Worm (Caenorhabditis elegans): ENCODE results near the gene pqbp-1.1.

The pqbp-1.1 gene

DNA sequence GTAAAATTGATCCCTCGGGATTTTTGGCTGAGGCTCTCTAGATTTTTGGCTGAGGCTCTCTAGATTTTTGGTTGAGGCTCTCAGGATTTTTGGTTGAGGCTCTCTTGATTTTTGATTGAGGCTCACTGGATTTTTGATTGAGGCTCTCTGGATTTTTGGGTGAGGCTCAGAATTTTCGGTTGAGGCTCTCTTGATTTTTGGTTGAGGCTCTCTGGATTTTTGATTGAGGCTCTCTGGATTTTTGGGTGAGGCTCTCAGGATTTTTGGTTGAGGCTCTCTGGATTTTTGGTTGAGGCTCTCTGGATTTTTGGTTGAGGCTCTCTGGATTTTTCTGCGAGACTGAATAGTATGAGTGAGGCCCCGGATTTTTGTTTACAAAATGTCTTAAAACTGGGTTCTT lies 25.3 kb downstream of the pqbp-1.1 start:
- TF ChIP-seq ztf-23 (GFP tag; IDR thresholded peaks at IDR 0.05) (no peak), klf-2 (GFP tag; conservative IDR thresholded peaks at IDR 0.05) (no peak), ztf-29 (GFP tag; IDR thresholded peaks at IDR 0.05) (no peak), ref-1 (GFP tag; conservative IDR thresholded peaks at IDR 0.05) (no peak), tab-1 (GFP tag; IDR thresholded peaks at IDR 0.05) (no peak), T22C8.4 (GFP tag; IDR thresholded peaks at IDR 0.05) (no peak), med-1 (GFP tag; optimal IDR thresholded peaks at IDR 0.05; ENCODE audit: insufficient read depth) (no peak), flt-1 (GFP tag; IDR thresholded peaks at IDR 0.05) (no peak), cog-1 (tag; optimal IDR thresholded peaks at IDR 0.05) (no peak)

DNA sequence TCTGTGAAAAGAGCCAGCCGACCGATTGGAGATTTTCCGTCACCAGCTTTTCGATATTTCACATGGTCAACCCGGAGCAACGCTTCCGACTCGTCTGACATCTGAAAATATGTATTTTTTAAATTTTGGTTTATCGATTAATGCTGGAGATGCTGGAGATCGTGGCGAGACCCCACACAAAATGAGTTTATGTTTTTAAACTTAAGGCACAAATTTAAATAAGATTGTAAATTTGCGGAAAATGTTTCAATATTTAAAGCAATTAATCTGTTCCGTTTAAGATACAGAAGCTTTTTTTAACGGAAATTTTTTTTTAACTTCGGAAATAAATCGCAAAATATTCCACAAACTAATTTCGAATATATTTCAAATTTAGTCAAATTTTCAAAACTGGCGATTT lies 29.8 kb downstream of the pqbp-1.1 start, which contains the start of gene gtf-2H1:
TSS of gene gtf-2H1 (minus strand) at position 101 of the 400 bp plus-strand sequence.
- TF ChIP-seq klf-2 (GFP tag; conservative IDR thresholded peaks at IDR 0.05), result no peak
- TF ChIP-seq flt-1 (GFP tag; IDR thresholded peaks at IDR 0.05), result no peak
- TF ChIP-seq ztf-29 (GFP tag; IDR thresholded peaks at IDR 0.05), result no peak
- no peak for TF ChIP-seq T22C8.4 (GFP tag; IDR thresholded peaks at IDR 0.05)
- TF ChIP-seq cog-1 (tag; optimal IDR thresholded peaks at IDR 0.05), result no peak
- no peak for TF ChIP-seq tab-1 (GFP tag; IDR thresholded peaks at IDR 0.05)
- no peak for TF ChIP-seq ztf-23 (GFP tag; IDR thresholded peaks at IDR 0.05)
- no peak for TF ChIP-seq ref-1 (GFP tag; conservative IDR thresholded peaks at IDR 0.05)
- no peak for TF ChIP-seq med-1 (GFP tag; optimal IDR thresholded peaks at IDR 0.05; ENCODE audit: insufficient read depth)

ce11 chrIV:218252-218651 lies 43.2 kb downstream of the pqbp-1.1 start, which contains the start of gene prdx-6:
Gene prdx-6, plus strand, starts transcription at chrIV:218552.
- TF ChIP-seq cog-1 (tag; optimal IDR thresholded peaks at IDR 0.05) (no peak), med-1 (GFP tag; optimal IDR thresholded peaks at IDR 0.05; ENCODE audit: insufficient read depth) (no peak), ref-1 (GFP tag; conservative IDR thresholded peaks at IDR 0.05) (no peak), ztf-29 (GFP tag; IDR thresholded peaks at IDR 0.05) (no peak), tab-1 (GFP tag; IDR thresholded peaks at IDR 0.05) (no peak), klf-2 (GFP tag; conservative IDR thresholded peaks at IDR 0.05) (no peak)

ce11 chrIV:210591-210990 lies 50.9 kb downstream of the pqbp-1.1 start:
- TF ChIP-seq cog-1 (tag; optimal IDR thresholded peaks at IDR 0.05) (peak; percentile 27), ztf-23 (GFP tag; IDR thresholded peaks at IDR 0.05) (no peak)

All from whole organism, midembryonic.